Worm (Caenorhabditis elegans) whole organism, young adult: ENCODE results near the gene fipr-3.

Source experiments
- Y53G8AR.9 ChIP-seq: fragments of 200-800 bp; sonication (Bioruptor generic); conservative IDR thresholded peaks from 2 replicates; pipeline ENCODE4 v1.3.6; 2022; ENCODE audit warnings: missing genetic modification reagents, missing genetic modification characterization, missing compliant biosample characterization
- ama-1 ChIP-seq, 3 experiments: fragments of 150-350 bp in 1 of 3; sonication (generic microtip) in 2 of 3; optimal IDR thresholded peaks; 2 replicates each; lab custom pipeline; 2014 to 2018; ENCODE audit warnings: missing biosample characterization in 2 of 3, missing genetic modification characterization in 2 of 3, missing genetic modification reagents in 2 of 3
- dpl-1 ChIP-seq: fragments of 150-350 bp; optimal IDR thresholded peaks from 2 replicates; lab custom pipeline; 2014; ENCODE audit warnings: missing biosample characterization, missing genetic modification reagents, missing genetic modification characterization
- hmg-1.2 ChIP-seq: fragments of 200-800 bp; sonication (Bioruptor generic); IDR thresholded peaks from 2 replicates; pipeline ENCODE4 v1.3.6; 2022; ENCODE audit warnings: missing genetic modification reagents, missing genetic modification characterization, missing compliant biosample characterization
- lag-1 ChIP-seq: fragments of 200-800 bp; sonication (Bioruptor generic); IDR thresholded peaks from 2 replicates; pipeline ENCODE4 v1.3.6; 2022; ENCODE audit warnings: missing genetic modification reagents, missing genetic modification characterization, missing compliant biosample characterization
- let-526 ChIP-seq: fragments of 200-800 bp; sonication (Bioruptor generic); IDR thresholded peaks from 2 replicates; pipeline ENCODE4 v1.3.6; 2022; ENCODE audit warnings: missing genetic modification reagents, missing genetic modification characterization, missing compliant biosample characterization
- lsl-1 ChIP-seq: fragments of 200-800 bp; sonication (Bioruptor generic); optimal IDR thresholded peaks from 2 replicates; lab custom pipeline; 2018; ENCODE audit warnings: mild to moderate bottlenecking, missing genetic modification characterization, moderate library complexity, missing compliant biosample characterization
- nfya-1 ChIP-seq: sonication (generic microtip); optimal IDR thresholded peaks from 2 replicates; lab custom pipeline; 2017; ENCODE audit warnings: antibody characterized with exemption, missing compliant biosample characterization, missing genetic modification characterization, borderline replicate concordance; ENCODE audit not compliant: insufficient read depth
- nhr-90 ChIP-seq: sonication (generic microtip); optimal IDR thresholded peaks from 2 replicates; lab custom pipeline; 2016; ENCODE audit warnings: missing genotype, mild to moderate bottlenecking, missing genetic modification characterization, missing compliant biosample characterization
- snpc-3.4 ChIP-seq: sonication (generic microtip); optimal IDR thresholded peaks from 2 replicates; lab custom pipeline; 2017; ENCODE audit warnings: missing genetic modification characterization, mild to moderate bottlenecking, missing compliant biosample characterization, antibody characterized with exemption, moderate library complexity, missing genotype, missing genetic modification reagents
- tlf-1 ChIP-seq: fragments of 200-800 bp; sonication (Bioruptor generic); optimal IDR thresholded peaks from 2 replicates; lab custom pipeline; 2018; ENCODE audit warnings: mild to moderate bottlenecking, missing genetic modification characterization, missing compliant biosample characterization

DNA sequence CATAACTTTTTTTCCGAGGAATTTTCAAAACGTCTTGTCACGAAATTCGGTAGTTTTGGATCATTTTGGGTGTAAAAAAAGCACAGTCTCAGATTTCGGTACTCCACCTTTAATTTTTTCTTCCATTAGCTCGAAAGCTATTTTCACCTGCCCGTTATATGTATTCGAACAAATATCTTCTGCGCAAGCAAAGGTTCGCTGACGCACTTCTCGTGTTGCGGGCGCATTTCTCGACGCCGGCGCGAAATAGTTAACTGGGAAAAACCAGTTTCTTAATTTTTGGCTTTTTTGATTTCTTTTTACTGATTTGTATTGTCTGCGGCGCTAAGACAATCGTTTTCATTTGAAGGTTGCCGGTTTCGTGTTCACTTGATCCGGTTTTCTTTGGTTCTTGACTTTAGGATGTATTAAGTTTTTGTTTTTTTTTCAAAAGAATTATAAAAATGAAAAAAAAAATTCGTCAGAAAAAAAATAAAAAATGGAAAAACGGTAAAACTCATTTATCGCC is 12.5 kb downstream of the fipr-3 start:
- TF ChIP-seq hmg-1.2 (GFP tag; lab: Robert Waterston, UW) = no peak
- TF ChIP-seq lsl-1 = no peak
- no peak for TF ChIP-seq tlf-1 (GFP tag; lab: Kevin White, UChicago)
- TF ChIP-seq ama-1 (optimal IDR thresholded peaks at IDR 0.05; lab: Kevin White, UChicago) = no peak
- no peak for TF ChIP-seq ama-1 (GFP tag; optimal IDR thresholded peaks at IDR 0.05; lab: Kevin White, UChicago)
- TF ChIP-seq lag-1 = no peak
- TF ChIP-seq dpl-1 (GFP tag; lab: Kevin White, UChicago) = no peak
- no peak for TF ChIP-seq nhr-90 (tag; lab: Kevin White, UChicago)
- TF ChIP-seq Y53G8AR.9 (GFP tag; lab: Robert Waterston, UW) = no peak
- no peak for TF ChIP-seq let-526 (GFP tag; lab: Robert Waterston, UW)
- TF ChIP-seq nfya-1 (tag; lab: Kevin White, UChicago) = no peak
- TF ChIP-seq snpc-3.4 (tag; lab: Kevin White, UChicago) = no peak
